Worm (Caenorhabditis elegans): ENCODE data around the gene C05D12.3.

DNA sequence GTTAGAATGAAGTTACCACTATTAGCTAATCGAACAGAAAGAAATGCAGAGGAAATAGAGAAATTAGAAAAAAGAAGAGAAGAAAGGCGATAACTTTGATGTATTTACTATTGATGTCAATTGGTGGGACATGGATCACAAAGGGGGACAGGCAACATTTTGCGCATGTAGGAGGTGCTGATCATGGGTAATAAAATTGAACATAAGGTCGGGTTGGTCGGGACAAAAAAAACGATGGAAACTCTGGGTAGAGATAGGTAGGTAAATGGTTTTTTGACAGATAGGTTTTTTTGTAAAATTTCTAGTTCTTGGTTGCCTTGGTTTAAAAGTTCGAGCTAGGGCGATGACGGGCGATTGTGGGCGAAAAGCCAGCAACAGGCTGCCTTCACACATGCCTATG is 34.2 kb upstream of the C05D12.3 start, which contains the start of gene shn-1:
- TF ChIP-seq dao-5 (tag; optimal IDR thresholded peaks at IDR 0.05) (no peak), him-1 (tag; optimal IDR thresholded peaks at IDR 0.05) (no peak), W03F9.2 (tag; optimal IDR thresholded peaks at IDR 0.05) (no peak)
